Fruit fly (Drosophila melanogaster): ENCODE results near the gene CG9168.

The CG9168 gene

dm6 chr3L:1390410-1390809, 20.4 kb upstream of the CG9168 start:
- TF ChIP-seq nau (GFP tag; optimal IDR thresholded peaks at IDR 0.05), result no peak
- TF ChIP-seq Nf-YA (GFP tag; IDR thresholded peaks at IDR 0.05), result no peak
- TF ChIP-seq gsb-n (tag; optimal IDR thresholded peaks at IDR 0.05), result peak; percentile 62
- peak; percentile 26; the same call in 1 of the 2 replicates for TF ChIP-seq crol (GFP tag; IDR thresholded peaks at IDR 0.05)
- no peak for TF ChIP-seq salm (tag; optimal IDR thresholded peaks at IDR 0.05)
- peak; percentile 71 for TF ChIP-seq oc (tag; optimal IDR thresholded peaks at IDR 0.05)
- TF ChIP-seq E2f2 (GFP tag; IDR thresholded peaks at IDR 0.05), result no peak
- no peak for TF ChIP-seq unpg (GFP tag; optimal IDR thresholded peaks at IDR 0.05)
- TF ChIP-seq CG10209 (GFP tag; optimal IDR thresholded peaks at IDR 0.05), result no peak
- no peak for TF ChIP-seq CG17912 (GFP tag; optimal IDR thresholded peaks at IDR 0.05)

- TF ChIP-seq stc (GFP tag; IDR thresholded peaks at IDR 0.05) (no peak), CG12236 (GFP tag; optimal IDR thresholded peaks at IDR 0.05) (no peak), CG14667 (GFP tag; IDR thresholded peaks at IDR 0.05) (no peak), Ets65A (GFP tag) (peak; percentile 38), ken (GFP tag; IDR thresholded peaks at IDR 0.05) (0 out of 3 replicates have a peak, but pooled peaks have one; percentile 37), Dbx (GFP tag; IDR thresholded peaks at IDR 0.05) (no peak), HHEX (GFP tag; optimal IDR thresholded peaks at IDR 0.05) (no peak), CG42726 (GFP tag; IDR thresholded peaks at IDR 0.05; ENCODE audit: partially characterized antibody) (no peak), Asciz (GFP tag; optimal IDR thresholded peaks at IDR 0.05) (no peak), CG15514 (GFP tag; optimal IDR thresholded peaks at IDR 0.05) (no peak), ci (GFP tag; IDR thresholded peaks at IDR 0.05) (0 out of 3 replicates have a peak, but pooled peaks have one; percentile 16), CG17829 (tag; optimal IDR thresholded peaks at IDR 0.05) (no peak), Drgx (GFP tag; IDR thresholded peaks at IDR 0.05) (peak; percentile 57), bsh (GFP tag; optimal IDR thresholded peaks at IDR 0.05) (peak in 1 of 2 experiments; percentile 87), unpg (GFP tag; optimal IDR thresholded peaks at IDR 0.05) (no peak), HLH54F (GFP tag; optimal IDR thresholded peaks at IDR 0.05) (no peak), ems (GFP tag; optimal IDR thresholded peaks at IDR 0.05) (no peak), CG3995 (GFP tag; optimal IDR thresholded peaks at IDR 0.05) (no peak), pros (GFP tag; optimal IDR thresholded peaks at IDR 0.05) (no peak), shn (GFP tag; optimal IDR thresholded peaks at IDR 0.05) (no peak), CG5953 (GFP tag; IDR thresholded peaks at IDR 0.05) (no peak), yki (optimal IDR thresholded peaks at IDR 0.05) (no peak), mirr (GFP tag; optimal IDR thresholded peaks at IDR 0.05) (no peak), nom (GFP tag; optimal IDR thresholded peaks at IDR 0.05) (peak; percentile 80)
These were observed 18.6 kb upstream of the CG9168 start for dm6 chr3L:1391993-1392952.

DNA sequence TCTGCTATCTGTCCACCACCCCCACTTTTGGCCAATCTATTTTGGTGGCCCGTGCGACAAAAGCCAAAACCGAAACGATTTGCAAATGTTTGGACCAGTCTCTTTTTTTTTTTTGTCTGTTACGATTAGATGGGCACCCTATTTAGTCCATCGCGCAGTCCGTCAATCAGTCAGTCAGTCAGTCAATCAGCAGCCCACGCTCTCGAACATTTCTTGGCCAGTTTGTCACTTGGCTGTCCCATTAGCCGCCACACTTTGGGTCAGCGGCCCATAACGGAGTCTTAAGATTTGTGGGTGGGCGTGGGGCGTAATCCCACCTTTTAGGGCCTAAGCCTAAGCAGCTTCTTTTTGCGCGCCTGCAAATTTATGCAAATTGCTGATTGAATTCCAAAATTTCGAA, 16.4 kb upstream of the CG9168 start:
- TF ChIP-seq vvl (GFP tag; IDR thresholded peaks at IDR 0.05) (0 out of 2 replicates have a peak, but pooled peaks have one; percentile 18), sr (GFP tag; IDR thresholded peaks at IDR 0.05) (peak; percentile 66; the same call in 2 of the 3 replicates), CG13894 (tag; optimal IDR thresholded peaks at IDR 0.05) (peak; percentile 16), vfl (GFP tag; optimal IDR thresholded peaks at IDR 0.05) (no peak), zfh2 (GFP tag; optimal IDR thresholded peaks at IDR 0.05) (no peak), abd-A (tag; optimal IDR thresholded peaks at IDR 0.05) (peak; percentile 4), sd (tag; optimal IDR thresholded peaks at IDR 0.05) (peak; percentile 71), Med (GFP tag) (peak; percentile 49), CG8281 (tag; optimal IDR thresholded peaks at IDR 0.05) (peak; percentile 95), CoRest (tag; optimal IDR thresholded peaks at IDR 0.05) (no peak)

All from whole organism, embryonic.